Fruit fly (Drosophila melanogaster): Measurements from ENCODE around the gene CG16721.

The CG16721 gene

dm6 chrX:5900146-5901093 lies 20.8 kb downstream of the CG16721 start, which contains the start of gene Act5C (continued):
- TF ChIP-seq CG17328 (GFP tag; IDR thresholded peaks at IDR 0.05): peak; percentile 94
- peak; percentile 94 for TF ChIP-seq CG12071 (GFP tag; optimal IDR thresholded peaks at IDR 0.05)
- TF ChIP-seq sisA (GFP tag; IDR thresholded peaks at IDR 0.05): peak; percentile 92
- peak; percentile 94 for TF ChIP-seq CG12219 (GFP tag; optimal IDR thresholded peaks at IDR 0.05)
- TF ChIP-seq CG12236 (GFP tag; optimal IDR thresholded peaks at IDR 0.05): peak; percentile 90
- peak; percentile 92 for TF ChIP-seq CG7556 (GFP tag; optimal IDR thresholded peaks at IDR 0.05)
- peak; percentile 41 for TF ChIP-seq abd-A (tag; optimal IDR thresholded peaks at IDR 0.05)
- peak; percentile 95 for TF ChIP-seq CG16863 (GFP tag; optimal IDR thresholded peaks at IDR 0.05)
- TF ChIP-seq CG10147 (GFP tag; optimal IDR thresholded peaks at IDR 0.05): peak; percentile 82
- peak; percentile 90 for TF ChIP-seq sim (GFP tag; IDR thresholded peaks at IDR 0.05)
- peak; percentile 92 for TF ChIP-seq CG4820 (GFP tag; optimal IDR thresholded peaks at IDR 0.05)
- no peak for TF ChIP-seq pfk (GFP tag; optimal IDR thresholded peaks at IDR 0.05)
- peak; percentile 89; the same call in 2 of the 3 replicates for TF ChIP-seq CG11093 (GFP tag; IDR thresholded peaks at IDR 0.05)
- peak; percentile 94 for TF ChIP-seq az2 (GFP tag; optimal IDR thresholded peaks at IDR 0.05)
- no peak for TF ChIP-seq hkb (optimal IDR thresholded peaks at IDR 0.05)
- TF ChIP-seq hkb (GFP tag; IDR thresholded peaks at IDR 0.05): peak; percentile 94
- TF ChIP-seq Atf3 (GFP tag; optimal IDR thresholded peaks at IDR 0.05): peak; percentile 85
- peak; percentile 90 for TF ChIP-seq CG17385 (GFP tag; optimal IDR thresholded peaks at IDR 0.05)
- peak; percentile 74 for TF ChIP-seq toy (GFP tag; IDR thresholded peaks at IDR 0.05)
- peak; percentile 93 for TF ChIP-seq gcm (GFP tag; optimal IDR thresholded peaks at IDR 0.05)
- peak; percentile 91 for TF ChIP-seq CG9932 (GFP tag; IDR thresholded peaks at IDR 0.05)
- 0 out of 2 replicates have a peak, but pooled peaks have one; percentile 73 for TF ChIP-seq CG16779 (GFP tag; IDR thresholded peaks at IDR 0.05)
- TF ChIP-seq CG11247 (GFP tag; IDR thresholded peaks at IDR 0.05): peak; percentile 78
- peak; percentile 94 for TF ChIP-seq CG13624 (GFP tag; optimal IDR thresholded peaks at IDR 0.05)
- TF ChIP-seq Poxn (GFP tag; IDR thresholded peaks at IDR 0.05): 0 out of 2 replicates have a peak, but pooled peaks have one; percentile 76
- peak; percentile 75 for TF ChIP-seq MBD-R2 (GFP tag; IDR thresholded peaks at IDR 0.05)
- peak; percentile 81 for TF ChIP-seq Vsx1 (GFP tag; optimal IDR thresholded peaks at IDR 0.05)
- TF ChIP-seq Ada2b (GFP tag; IDR thresholded peaks at IDR 0.05): peak; percentile 94
- peak; percentile 76 for TF ChIP-seq kah (GFP tag; optimal IDR thresholded peaks at IDR 0.05)
- no peak for TF ChIP-seq corto (GFP tag; optimal IDR thresholded peaks at IDR 0.05)
- peak; percentile 96 for TF ChIP-seq CG2712 (tag; optimal IDR thresholded peaks at IDR 0.05)
- TF ChIP-seq crp (GFP tag; optimal IDR thresholded peaks at IDR 0.05): peak; percentile 23 to 70
- peak; percentile 76 for TF ChIP-seq CG6765 (GFP tag; optimal IDR thresholded peaks at IDR 0.05)
- TF ChIP-seq cato (GFP tag; optimal IDR thresholded peaks at IDR 0.05; ENCODE audit: borderline replicate concordance): peak; percentile 80
- peak; percentile 93 for TF ChIP-seq CG10209 (GFP tag; optimal IDR thresholded peaks at IDR 0.05)
- peak; percentile 93 for TF ChIP-seq so (GFP tag; IDR thresholded peaks at IDR 0.05)
- TF ChIP-seq bigmax (GFP tag; optimal IDR thresholded peaks at IDR 0.05): no peak
- TF ChIP-seq Xbp1 (GFP tag; optimal IDR thresholded peaks at IDR 0.05): peak; percentile 94
- TF ChIP-seq Six4 (GFP tag; optimal IDR thresholded peaks at IDR 0.05): peak; percentile 91
- peak; percentile 93 for TF ChIP-seq CG6689 (GFP tag; IDR thresholded peaks at IDR 0.05)
- no peak for TF ChIP-seq Doc2 (GFP tag; IDR thresholded peaks at IDR 0.05)
- peak; percentile 74 for TF ChIP-seq wor (GFP tag; IDR thresholded peaks at IDR 0.05)
- peak; percentile 94 for TF ChIP-seq slp2 (GFP tag; optimal IDR thresholded peaks at IDR 0.05)
- TF ChIP-seq mirr (GFP tag; optimal IDR thresholded peaks at IDR 0.05): peak; percentile 77
- peak; percentile 87 for TF ChIP-seq CG5245 (GFP tag; optimal IDR thresholded peaks at IDR 0.05)
- TF ChIP-seq CG10431 (GFP tag; optimal IDR thresholded peaks at IDR 0.05): peak; percentile 55
- TF ChIP-seq CG5180 (GFP tag; optimal IDR thresholded peaks at IDR 0.05): peak; percentile 77
- TF ChIP-seq Meics (GFP tag; optimal IDR thresholded peaks at IDR 0.05): peak; percentile 93
- TF ChIP-seq ind (GFP tag; optimal IDR thresholded peaks at IDR 0.05): peak; percentile 91
